Worm (Caenorhabditis elegans): Measurements from ENCODE around the gene T21D12.7.

T21D12.7 gene

DNA sequence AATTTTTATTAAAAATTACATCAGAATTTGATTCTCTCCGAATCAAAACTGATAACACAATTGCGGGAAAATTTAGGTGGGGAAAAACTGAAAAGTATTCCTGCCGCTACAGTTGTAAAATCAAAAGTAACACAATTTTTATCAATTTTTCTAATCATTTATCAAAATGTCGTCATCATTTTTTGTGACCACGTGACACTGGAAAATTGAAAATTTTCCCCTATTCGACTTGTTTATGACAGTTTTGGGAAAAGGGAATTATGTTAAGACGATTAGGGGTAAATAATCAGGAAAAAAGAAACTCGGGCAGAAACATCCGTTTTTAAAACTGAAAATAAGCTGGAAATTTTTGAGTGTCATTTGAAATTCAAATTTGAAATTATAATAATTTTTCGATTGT lies 5.6 kb upstream of the T21D12.7 start:
- TF ChIP-seq scrt-1 (GFP tag; IDR thresholded peaks at IDR 0.05): no peak
- no peak for TF ChIP-seq pes-1 (GFP tag; IDR thresholded peaks at IDR 0.05)
- no peak for TF ChIP-seq hnd-1 (tag; optimal IDR thresholded peaks at IDR 0.05)
- TF ChIP-seq hmg-4 (GFP tag; optimal IDR thresholded peaks at IDR 0.05): no peak
- no peak for TF ChIP-seq B0310.2 (tag; optimal IDR thresholded peaks at IDR 0.05)
- no peak for TF ChIP-seq ceh-36 (tag; optimal IDR thresholded peaks at IDR 0.05)
- TF ChIP-seq hmbx-1 (tag; optimal IDR thresholded peaks at IDR 0.05): no peak
- no peak for TF ChIP-seq ceh-13 (GFP tag; optimal IDR thresholded peaks at IDR 0.05)
- TF ChIP-seq tbx-11 (GFP tag; IDR thresholded peaks at IDR 0.05): no peak
- no peak for TF ChIP-seq ama-1 (optimal IDR thresholded peaks at IDR 0.05)
- TF ChIP-seq ets-7 (tag; optimal IDR thresholded peaks at IDR 0.05): no peak
- no peak for TF ChIP-seq F13C5.2 (tag; optimal IDR thresholded peaks at IDR 0.05)
- TF ChIP-seq flt-1 (GFP tag; IDR thresholded peaks at IDR 0.05): no peak
- TF ChIP-seq tbx-37 (GFP tag; conservative IDR thresholded peaks at IDR 0.05): no peak
- no peak for TF ChIP-seq tra-4 (tag; optimal IDR thresholded peaks at IDR 0.05)

DNA sequence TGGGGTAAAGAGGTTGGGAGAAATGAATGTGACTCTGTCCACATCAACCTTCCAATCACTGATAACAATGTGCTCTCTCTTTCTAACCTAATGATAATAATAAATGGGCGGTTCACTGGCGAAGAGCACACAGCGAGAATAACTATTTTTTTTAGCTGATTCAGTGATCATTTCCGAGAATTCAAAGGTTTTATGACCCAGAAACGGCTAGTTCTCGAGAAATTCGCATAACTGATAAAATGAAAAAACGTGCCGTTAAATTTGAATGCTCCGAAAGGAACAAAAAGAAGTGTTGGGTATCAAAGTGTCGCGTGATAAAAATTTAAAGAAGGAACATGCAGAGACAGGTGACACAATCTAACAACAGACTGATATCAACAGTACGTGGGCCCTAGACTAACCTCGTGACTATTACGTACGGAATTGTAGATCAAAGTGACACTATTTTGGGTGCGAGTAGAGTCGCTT lies 4.5 kb upstream of the T21D12.7 start:
- no peak for TF ChIP-seq ets-7 (tag; optimal IDR thresholded peaks at IDR 0.05)
- TF ChIP-seq hmbx-1 (tag; optimal IDR thresholded peaks at IDR 0.05): no peak
- no peak for TF ChIP-seq B0310.2 (tag; optimal IDR thresholded peaks at IDR 0.05)
- TF ChIP-seq tbx-11 (GFP tag; IDR thresholded peaks at IDR 0.05): no peak
- TF ChIP-seq F13C5.2 (tag; optimal IDR thresholded peaks at IDR 0.05): no peak
- no peak for TF ChIP-seq sea-1 (GFP tag; conservative IDR thresholded peaks at IDR 0.05)
- no peak for TF ChIP-seq flt-1 (GFP tag; IDR thresholded peaks at IDR 0.05)
- no peak for TF ChIP-seq tbx-37 (GFP tag; conservative IDR thresholded peaks at IDR 0.05)
- TF ChIP-seq hnd-1 (tag; optimal IDR thresholded peaks at IDR 0.05): no peak
- no peak for TF ChIP-seq pes-1 (GFP tag; IDR thresholded peaks at IDR 0.05)
- TF ChIP-seq tra-4 (tag; optimal IDR thresholded peaks at IDR 0.05): no peak
- TF ChIP-seq ceh-13 (GFP tag; optimal IDR thresholded peaks at IDR 0.05): no peak
- TF ChIP-seq ama-1 (optimal IDR thresholded peaks at IDR 0.05): no peak
- TF ChIP-seq aly-1 (tag; optimal IDR thresholded peaks at IDR 0.05): no peak
- TF ChIP-seq hmg-4 (GFP tag; optimal IDR thresholded peaks at IDR 0.05): no peak
- TF ChIP-seq ceh-36 (tag; optimal IDR thresholded peaks at IDR 0.05): no peak
- no peak for TF ChIP-seq scrt-1 (GFP tag; IDR thresholded peaks at IDR 0.05)

DNA sequence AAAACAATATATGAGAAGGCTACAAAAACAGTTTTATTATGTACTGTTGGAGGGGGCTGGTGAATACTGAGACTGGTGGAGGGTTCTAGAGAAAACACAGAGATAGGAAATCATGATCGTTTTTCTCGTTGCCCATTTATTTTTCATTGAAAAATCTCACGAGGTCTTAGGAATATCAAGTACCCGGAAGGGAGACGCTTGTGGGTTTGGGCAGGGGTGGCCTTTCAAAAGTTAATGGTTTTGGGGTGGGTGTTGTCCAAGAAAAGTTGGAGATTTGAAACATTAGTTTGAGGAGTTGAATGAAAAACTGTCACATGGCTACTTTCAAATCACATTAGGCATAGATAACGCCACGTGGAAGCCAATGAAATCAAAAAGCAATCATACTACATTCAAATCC lies 3.5 kb upstream of the T21D12.7 start:
- TF ChIP-seq aly-1 (tag; optimal IDR thresholded peaks at IDR 0.05): no peak
- no peak for TF ChIP-seq hnd-1 (tag; optimal IDR thresholded peaks at IDR 0.05)
- TF ChIP-seq ceh-13 (GFP tag; optimal IDR thresholded peaks at IDR 0.05): no peak
- no peak for TF ChIP-seq scrt-1 (GFP tag; IDR thresholded peaks at IDR 0.05)
- no peak for TF ChIP-seq tra-4 (tag; optimal IDR thresholded peaks at IDR 0.05)
- TF ChIP-seq B0310.2 (tag; optimal IDR thresholded peaks at IDR 0.05): no peak
- TF ChIP-seq sea-1 (GFP tag; conservative IDR thresholded peaks at IDR 0.05): no peak
- TF ChIP-seq flt-1 (GFP tag; IDR thresholded peaks at IDR 0.05): no peak
- TF ChIP-seq ama-1 (optimal IDR thresholded peaks at IDR 0.05): no peak
- no peak for TF ChIP-seq tbx-37 (GFP tag; conservative IDR thresholded peaks at IDR 0.05)
- no peak for TF ChIP-seq hmg-4 (GFP tag; optimal IDR thresholded peaks at IDR 0.05)
- no peak for TF ChIP-seq tbx-11 (GFP tag; IDR thresholded peaks at IDR 0.05)
- no peak for TF ChIP-seq F13C5.2 (tag; optimal IDR thresholded peaks at IDR 0.05)
- TF ChIP-seq pes-1 (GFP tag; IDR thresholded peaks at IDR 0.05): no peak
- TF ChIP-seq ceh-36 (tag; optimal IDR thresholded peaks at IDR 0.05): no peak
- no peak for TF ChIP-seq ets-7 (tag; optimal IDR thresholded peaks at IDR 0.05)
- no peak for TF ChIP-seq hmbx-1 (tag; optimal IDR thresholded peaks at IDR 0.05)

DNA sequence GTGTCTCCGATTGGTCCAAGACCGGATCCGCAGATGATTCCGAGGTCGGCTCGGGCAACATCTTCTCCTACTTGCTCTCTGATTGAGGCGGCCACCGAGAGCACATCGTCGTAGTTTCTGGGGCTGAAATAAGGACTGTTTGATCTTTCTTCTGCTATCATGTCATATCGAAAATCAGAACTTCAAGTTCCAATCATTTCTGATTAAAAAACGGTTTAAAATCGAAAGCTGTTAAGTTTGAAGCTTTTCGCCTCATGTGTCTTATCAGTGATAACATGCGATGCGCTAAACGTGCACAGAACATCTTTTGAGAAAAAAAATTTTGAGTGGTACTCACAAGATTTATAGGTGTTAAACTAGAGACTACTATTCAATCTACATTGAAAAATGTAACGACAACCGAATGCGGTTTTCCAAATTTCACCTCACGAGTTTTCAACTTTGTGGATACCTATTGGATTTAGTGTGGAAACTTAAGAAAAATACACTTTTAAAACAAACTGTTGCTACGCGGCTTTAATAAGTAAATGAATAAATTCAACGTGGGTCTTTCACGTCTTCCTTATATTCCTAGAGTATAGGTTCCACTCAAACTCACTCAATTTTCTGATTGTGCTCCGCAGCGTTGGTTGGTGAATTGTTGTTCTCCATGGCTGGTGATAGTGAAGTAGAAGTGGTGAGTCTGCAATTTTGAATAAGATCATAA lies 2.9 kb upstream of the T21D12.7 start:
- no peak for TF ChIP-seq hnd-1 (tag; optimal IDR thresholded peaks at IDR 0.05)
- no peak for TF ChIP-seq tbx-11 (GFP tag; IDR thresholded peaks at IDR 0.05)
- no peak for TF ChIP-seq F13C5.2 (tag; optimal IDR thresholded peaks at IDR 0.05)
- TF ChIP-seq hmbx-1 (tag; optimal IDR thresholded peaks at IDR 0.05): no peak
- TF ChIP-seq scrt-1 (GFP tag; IDR thresholded peaks at IDR 0.05): no peak
- no peak for TF ChIP-seq ets-7 (tag; optimal IDR thresholded peaks at IDR 0.05)
- no peak for TF ChIP-seq hmg-4 (GFP tag; optimal IDR thresholded peaks at IDR 0.05)
- TF ChIP-seq sea-1 (GFP tag; conservative IDR thresholded peaks at IDR 0.05): no peak
- no peak for TF ChIP-seq flt-1 (GFP tag; IDR thresholded peaks at IDR 0.05)
- no peak for TF ChIP-seq ama-1 (optimal IDR thresholded peaks at IDR 0.05)
- no peak for TF ChIP-seq ceh-13 (GFP tag; optimal IDR thresholded peaks at IDR 0.05)
- TF ChIP-seq B0310.2 (tag; optimal IDR thresholded peaks at IDR 0.05): no peak
- no peak for TF ChIP-seq pes-1 (GFP tag; IDR thresholded peaks at IDR 0.05)

DNA sequence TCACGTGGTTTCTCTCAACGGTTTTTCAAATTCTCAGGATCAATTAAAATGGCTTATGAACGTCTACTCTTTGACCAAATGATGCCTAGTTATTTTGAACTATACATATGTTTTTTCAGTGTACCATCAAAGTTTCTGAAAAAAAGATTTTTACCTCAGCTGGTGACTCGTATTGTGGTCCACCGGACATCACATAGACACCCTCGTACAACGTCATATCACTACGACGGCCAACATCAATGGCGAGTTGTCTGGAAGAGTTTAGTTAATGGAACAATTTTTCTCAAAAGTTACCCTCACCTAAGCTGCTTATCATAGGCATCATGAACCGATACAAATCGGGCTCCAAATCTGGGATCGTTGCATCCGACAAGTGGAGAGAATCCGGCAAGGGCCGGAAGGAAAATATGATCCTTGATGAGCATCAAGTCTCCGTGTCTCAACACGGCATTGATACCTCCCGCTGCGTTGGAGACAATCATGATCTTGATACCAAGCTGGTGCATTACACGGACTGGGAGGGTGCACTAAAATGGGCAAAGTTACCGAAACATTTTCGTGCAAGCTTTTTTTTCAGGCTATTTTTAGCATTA lies 2.0 kb upstream of the T21D12.7 start:
- TF ChIP-seq pes-1 (GFP tag; IDR thresholded peaks at IDR 0.05) (no peak), flt-1 (GFP tag; IDR thresholded peaks at IDR 0.05) (no peak), ceh-36 (tag; optimal IDR thresholded peaks at IDR 0.05) (no peak), F13C5.2 (tag; optimal IDR thresholded peaks at IDR 0.05) (no peak), scrt-1 (GFP tag; IDR thresholded peaks at IDR 0.05) (no peak), tbx-37 (GFP tag; conservative IDR thresholded peaks at IDR 0.05) (no peak), tra-4 (tag; optimal IDR thresholded peaks at IDR 0.05) (no peak), tbx-11 (GFP tag; IDR thresholded peaks at IDR 0.05) (no peak), hmg-4 (GFP tag; optimal IDR thresholded peaks at IDR 0.05) (no peak), B0310.2 (tag; optimal IDR thresholded peaks at IDR 0.05) (no peak), hnd-1 (tag; optimal IDR thresholded peaks at IDR 0.05) (no peak), aly-1 (tag; optimal IDR thresholded peaks at IDR 0.05) (no peak), sea-1 (GFP tag; conservative IDR thresholded peaks at IDR 0.05) (no peak), ceh-13 (GFP tag; optimal IDR thresholded peaks at IDR 0.05) (no peak), ama-1 (optimal IDR thresholded peaks at IDR 0.05) (no peak)

DNA sequence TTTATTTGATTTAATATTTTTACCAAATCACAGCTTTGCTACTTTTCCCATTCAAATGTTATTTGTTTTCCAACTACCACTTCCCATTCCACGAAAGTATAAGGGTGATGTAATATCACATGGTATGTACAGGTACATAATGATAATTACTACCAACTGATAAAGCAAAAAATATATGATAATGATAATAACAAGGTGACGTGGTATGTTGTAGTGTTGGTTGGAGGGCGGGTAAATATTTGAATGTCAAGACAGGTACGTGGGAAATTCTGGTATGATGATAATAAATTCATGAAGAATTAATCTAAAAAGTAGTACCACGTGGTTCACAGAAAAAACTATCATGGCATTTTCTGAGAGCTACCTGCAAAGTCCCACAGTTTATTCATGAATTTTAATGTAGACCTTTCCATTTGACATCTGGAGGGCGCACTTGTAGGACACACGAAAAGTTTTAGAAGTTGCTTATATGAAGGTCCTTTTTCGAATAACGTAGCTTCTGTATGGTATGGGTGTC lies 653 bp upstream of the T21D12.7 start:
- TF ChIP-seq tra-4 (tag; optimal IDR thresholded peaks at IDR 0.05) (no peak), ceh-13 (GFP tag; optimal IDR thresholded peaks at IDR 0.05) (no peak), tbx-11 (GFP tag; IDR thresholded peaks at IDR 0.05) (no peak), ceh-36 (tag; optimal IDR thresholded peaks at IDR 0.05) (no peak), sea-1 (GFP tag; conservative IDR thresholded peaks at IDR 0.05) (no peak), flt-1 (GFP tag; IDR thresholded peaks at IDR 0.05) (no peak), F13C5.2 (tag; optimal IDR thresholded peaks at IDR 0.05) (no peak), tbx-37 (GFP tag; conservative IDR thresholded peaks at IDR 0.05) (no peak), hmg-4 (GFP tag; optimal IDR thresholded peaks at IDR 0.05) (no peak)

Data from whole organism, early embryonic.